Worm (Caenorhabditis elegans): Measurements from ENCODE around the gene chil-13.

The chil-13 gene

DNA sequence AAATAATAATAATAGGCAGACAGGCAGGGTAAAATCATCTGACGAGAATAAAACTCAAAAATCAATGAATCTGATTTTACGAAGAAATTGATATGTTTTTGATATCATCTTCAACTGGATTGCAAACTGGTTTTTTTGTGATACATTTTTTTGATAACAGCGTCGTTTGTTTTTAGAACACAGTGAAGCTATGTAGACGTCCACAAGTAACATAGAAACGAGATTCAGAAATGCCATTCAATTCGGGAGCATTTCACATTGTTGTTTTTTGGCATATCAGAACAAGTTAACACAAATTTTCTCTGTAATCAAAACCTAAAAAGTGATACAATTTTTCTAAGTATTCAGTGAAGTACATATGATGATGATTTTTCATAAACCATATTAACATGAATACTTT, at the start of gene chil-13:
TSS of gene chil-13 (minus strand) at position 101 of the 400 bp plus-strand sequence.
- TF ChIP-seq zip-8 (tag; optimal IDR thresholded peaks at IDR 0.05) (no peak), mep-1 (tag; optimal IDR thresholded peaks at IDR 0.05) (no peak), mab-5 (tag; optimal IDR thresholded peaks at IDR 0.05) (no peak), blmp-1 (tag; optimal IDR thresholded peaks at IDR 0.05) (no peak), lsy-2 (tag; optimal IDR thresholded peaks at IDR 0.05) (no peak), lin-32 (GFP tag; optimal IDR thresholded peaks at IDR 0.05) (no peak), ztf-11 (tag; optimal IDR thresholded peaks at IDR 0.05) (no peak), ceh-39 (tag; optimal IDR thresholded peaks at IDR 0.05) (no peak), flh-1 (GFP tag; optimal IDR thresholded peaks at IDR 0.05) (no peak), hlh-1 (tag; optimal IDR thresholded peaks at IDR 0.05) (no peak), ces-1 (GFP tag; optimal IDR thresholded peaks at IDR 0.05) (no peak), mls-2 (tag; optimal IDR thresholded peaks at IDR 0.05) (no peak)

DNA sequence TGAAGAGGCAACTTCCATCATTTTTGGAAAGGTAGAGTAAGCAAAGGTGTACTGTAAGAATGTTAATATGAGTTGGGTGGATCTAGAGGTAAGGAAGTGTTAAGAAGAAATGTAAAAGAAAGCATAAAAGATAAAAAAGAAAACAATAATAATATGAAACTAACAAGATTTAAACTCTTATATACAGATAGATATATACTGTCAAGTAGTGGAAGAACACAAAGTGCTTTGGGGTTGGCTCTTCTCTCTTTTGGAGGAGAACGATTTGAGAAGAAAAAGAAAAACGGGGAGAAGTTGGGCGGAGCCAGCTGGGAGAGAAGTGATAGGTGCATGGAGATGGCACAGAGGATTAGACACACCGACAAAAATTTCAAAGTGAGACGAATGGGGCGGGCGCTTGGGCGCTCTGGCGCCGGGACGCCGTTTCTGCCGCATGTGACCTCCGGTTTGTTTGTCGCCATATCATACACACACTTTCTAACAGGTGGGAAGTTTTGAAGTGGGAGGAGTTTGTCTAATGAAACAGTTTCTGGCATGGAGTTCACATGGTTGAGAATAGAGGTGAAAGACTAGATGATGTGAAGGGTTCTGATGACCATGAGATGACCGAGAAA, 49.3 kb upstream of the chil-13 start, which contains the start of gene T19H5.4:
TSS of gene T19H5.4 (minus strand) at position 51 of the 614 bp plus-strand sequence.
- TF ChIP-seq unc-120 (tag; optimal IDR thresholded peaks at IDR 0.05; ENCODE audit: poor library complexity, severe bottlenecking): no peak
- TF ChIP-seq nhr-2 (tag; optimal IDR thresholded peaks at IDR 0.05): no peak
- TF ChIP-seq lin-13 (tag; optimal IDR thresholded peaks at IDR 0.05): no peak
- TF ChIP-seq tbx-8 (GFP tag; optimal IDR thresholded peaks at IDR 0.05): no peak
- TF ChIP-seq lsy-2 (tag; optimal IDR thresholded peaks at IDR 0.05): no peak
- TF ChIP-seq blmp-1 (tag; optimal IDR thresholded peaks at IDR 0.05): no peak
- no peak for TF ChIP-seq ces-1 (GFP tag; optimal IDR thresholded peaks at IDR 0.05)

DNA sequence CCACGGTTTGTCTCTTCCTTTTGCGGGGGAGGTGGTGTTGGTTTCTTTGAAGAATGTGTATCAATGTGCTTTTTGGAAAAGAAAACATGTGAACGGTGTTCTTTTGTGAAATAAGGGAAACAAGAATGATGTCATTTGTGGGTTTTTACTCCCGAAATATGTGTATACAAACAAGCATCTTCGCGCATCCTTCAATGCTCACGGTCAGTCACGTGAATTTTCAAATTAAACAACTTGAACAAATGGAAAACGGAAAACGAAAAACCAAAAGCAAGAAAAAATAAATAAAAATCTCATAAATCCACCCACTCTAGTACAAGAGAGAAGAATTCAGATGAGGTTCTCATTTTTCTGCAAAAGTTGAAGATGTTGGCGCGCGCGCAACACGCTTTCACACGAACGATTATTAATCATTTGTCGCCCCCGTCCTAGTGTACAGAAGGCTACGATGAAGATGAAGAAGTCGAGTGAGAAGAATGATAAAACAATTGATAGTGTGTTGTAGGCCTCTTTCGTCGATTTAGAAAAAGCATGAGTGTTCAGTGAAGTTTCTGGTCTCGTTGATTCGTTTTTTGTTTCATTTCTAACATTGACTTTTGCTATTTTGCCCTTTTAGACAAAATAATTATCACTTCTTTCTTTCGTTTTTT, 47.1 kb upstream of the chil-13 start:
- TF ChIP-seq unc-62 (GFP tag; optimal IDR thresholded peaks at IDR 0.05) (no peak), blmp-1 (tag; optimal IDR thresholded peaks at IDR 0.05) (no peak), ceh-43 (GFP tag; optimal IDR thresholded peaks at IDR 0.05) (no peak), unc-120 (tag; optimal IDR thresholded peaks at IDR 0.05; ENCODE audit: poor library complexity, severe bottlenecking) (no peak), unc-39 (tag; optimal IDR thresholded peaks at IDR 0.05) (no peak), nhr-76 (tag; optimal IDR thresholded peaks at IDR 0.05) (no peak), ceh-39 (tag; optimal IDR thresholded peaks at IDR 0.05) (no peak), cnd-1 (tag; optimal IDR thresholded peaks at IDR 0.05) (no peak), zip-8 (tag; optimal IDR thresholded peaks at IDR 0.05) (no peak), ham-2 (GFP tag; optimal IDR thresholded peaks at IDR 0.05) (no peak), hlh-1 (tag; optimal IDR thresholded peaks at IDR 0.05) (no peak), lsy-2 (tag; optimal IDR thresholded peaks at IDR 0.05) (no peak), bed-3 (GFP tag; optimal IDR thresholded peaks at IDR 0.05) (no peak), elt-3 (tag; optimal IDR thresholded peaks at IDR 0.05) (no peak), sptf-1 (tag; optimal IDR thresholded peaks at IDR 0.05) (no peak), drap-1 (GFP tag; optimal IDR thresholded peaks at IDR 0.05) (no peak), nhr-237 (tag; optimal IDR thresholded peaks at IDR 0.05) (no peak), nhr-2 (tag; optimal IDR thresholded peaks at IDR 0.05) (no peak), pha-4 (tag; optimal IDR thresholded peaks at IDR 0.05) (no peak), tbx-8 (GFP tag; optimal IDR thresholded peaks at IDR 0.05) (no peak)

DNA sequence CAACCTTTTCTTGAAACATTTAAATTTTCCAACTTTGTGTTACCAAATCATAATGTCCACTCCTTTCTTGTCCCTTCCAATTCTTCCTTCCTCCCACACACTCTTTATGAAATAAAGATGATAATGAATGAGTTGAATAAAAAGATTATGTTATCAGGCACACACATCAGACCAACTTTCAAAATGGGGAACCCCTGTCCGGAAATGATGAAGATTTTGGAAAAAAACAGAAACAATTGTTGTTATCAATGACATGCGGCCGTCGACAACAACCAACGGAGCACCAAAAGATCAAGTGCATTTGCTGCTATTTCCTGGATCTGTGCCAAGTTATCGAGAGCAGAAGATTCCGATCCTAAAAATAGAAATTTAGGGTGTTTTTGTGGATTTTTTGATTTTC, 45.2 kb upstream of the chil-13 start:
- TF ChIP-seq ham-2 (GFP tag; optimal IDR thresholded peaks at IDR 0.05) (no peak), cnd-1 (tag; optimal IDR thresholded peaks at IDR 0.05) (no peak)

DNA sequence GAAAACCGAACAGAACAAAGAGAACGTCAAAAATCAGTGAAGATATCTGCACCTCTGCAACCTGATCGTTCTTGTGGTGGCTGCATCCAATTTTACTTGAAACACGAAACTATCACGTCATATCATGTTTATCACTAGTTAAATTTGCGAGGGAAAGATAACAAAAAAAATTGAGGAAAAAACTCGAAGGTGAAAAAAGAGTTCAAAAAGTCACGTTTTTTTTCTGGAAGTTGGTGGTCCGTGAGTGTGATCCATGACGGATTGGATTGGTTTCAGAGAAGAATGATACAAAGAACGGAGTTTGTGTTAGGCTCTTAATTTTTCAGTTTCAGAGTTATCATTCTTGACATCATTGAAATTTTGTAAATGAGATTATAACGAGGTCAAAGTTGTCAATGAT, 44.4 kb upstream of the chil-13 start:
- TF ChIP-seq cnd-1 (tag; optimal IDR thresholded peaks at IDR 0.05) (no peak), mep-1 (tag; optimal IDR thresholded peaks at IDR 0.05) (no peak), drap-1 (GFP tag; optimal IDR thresholded peaks at IDR 0.05) (no peak), sem-2 (GFP tag; optimal IDR thresholded peaks at IDR 0.05) (no peak), lsy-2 (tag; optimal IDR thresholded peaks at IDR 0.05) (no peak), elt-1 (tag; optimal IDR thresholded peaks at IDR 0.05; ENCODE audit: borderline replicate concordance, insufficient read depth) (no peak), ham-2 (GFP tag; optimal IDR thresholded peaks at IDR 0.05) (no peak), lin-32 (GFP tag; optimal IDR thresholded peaks at IDR 0.05) (no peak), nhr-28 (tag; optimal IDR thresholded peaks at IDR 0.05) (no peak), ceh-43 (GFP tag; optimal IDR thresholded peaks at IDR 0.05) (no peak), nhr-12 (tag; optimal IDR thresholded peaks at IDR 0.05) (no peak)

All from whole organism, mixed stage, embryonic.